Fruit fly (Drosophila melanogaster): Measurements from ENCODE around the gene Or10a.

The Or10a gene

DNA sequence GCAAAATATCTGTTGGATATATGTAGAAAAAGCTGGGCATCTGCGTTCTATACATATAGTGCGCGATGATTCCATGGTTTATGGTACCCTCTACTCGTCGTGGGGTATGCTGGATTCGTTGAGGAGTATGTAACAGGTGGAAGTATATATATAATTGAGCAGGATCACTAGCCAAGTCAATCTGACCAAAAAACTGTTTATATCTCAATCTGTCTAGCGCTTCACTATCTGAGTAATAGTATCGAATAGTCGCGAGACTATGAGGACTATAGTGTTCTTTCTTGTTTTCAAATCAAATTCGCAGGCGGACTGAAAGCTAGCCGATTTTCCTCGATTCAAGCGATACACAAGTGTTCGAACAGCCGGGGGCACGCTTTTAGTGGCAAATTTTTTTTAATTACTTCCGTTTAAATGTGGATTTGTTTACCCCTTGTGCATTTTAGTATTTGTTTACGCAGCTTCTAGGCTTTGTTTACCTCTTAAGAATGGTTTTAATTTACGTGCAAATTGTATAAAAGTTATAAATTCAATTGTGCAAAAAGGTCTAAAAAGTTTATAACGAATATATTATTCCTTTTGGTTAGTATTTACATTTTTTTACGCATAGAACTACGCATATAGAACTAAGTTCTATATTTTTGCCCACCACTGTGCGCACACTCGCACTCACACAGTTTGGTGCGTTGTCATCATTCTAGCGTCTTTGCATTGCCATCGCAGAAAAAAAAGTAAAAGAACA lies 26.4 kb downstream of the Or10a start (continued):
- peak; percentile 18 for TF ChIP-seq mirr (GFP tag; optimal IDR thresholded peaks at IDR 0.05)
- peak; percentile 34 for TF ChIP-seq Nf-YB (GFP tag; optimal IDR thresholded peaks at IDR 0.05)
- TF ChIP-seq CG30431 (GFP tag; optimal IDR thresholded peaks at IDR 0.05) = peak; percentile 79
- TF ChIP-seq CTCF (GFP tag; optimal IDR thresholded peaks at IDR 0.05) = no peak
- peak; percentile 58 for TF ChIP-seq crc (GFP tag; optimal IDR thresholded peaks at IDR 0.05)
- no peak for TF ChIP-seq pita (GFP tag; optimal IDR thresholded peaks at IDR 0.05)
- peak; percentile 80 for TF ChIP-seq dmrt99B (tag; optimal IDR thresholded peaks at IDR 0.05)
- TF ChIP-seq CG14441 (GFP tag; IDR thresholded peaks at IDR 0.05) = peak; percentile 89
- no peak for TF ChIP-seq CG12299 (tag; optimal IDR thresholded peaks at IDR 0.05)
- TF ChIP-seq gfzf (GFP tag; optimal IDR thresholded peaks at IDR 0.05) = no peak
- TF ChIP-seq HHEX (GFP tag; optimal IDR thresholded peaks at IDR 0.05) = peak; percentile 71
- TF ChIP-seq fd96Cb (tag; optimal IDR thresholded peaks at IDR 0.05) = peak; percentile 68
- peak; percentile 24 for TF ChIP-seq CG31365 (tag; optimal IDR thresholded peaks at IDR 0.05)
- TF ChIP-seq Mes4 (GFP tag; optimal IDR thresholded peaks at IDR 0.05) = no peak
- TF ChIP-seq scrt (GFP tag; optimal IDR thresholded peaks at IDR 0.05) = peak; percentile 39
- no peak for TF ChIP-seq cg (GFP tag; optimal IDR thresholded peaks at IDR 0.05)
- no peak for TF ChIP-seq hb (GFP tag; IDR thresholded peaks at IDR 0.05; ENCODE audit: partially characterized antibody)
- TF ChIP-seq toy (GFP tag; IDR thresholded peaks at IDR 0.05) = peak; percentile 72
- no peak for TF ChIP-seq lov (optimal IDR thresholded peaks at IDR 0.05)
- TF ChIP-seq lov (GFP tag; IDR thresholded peaks at IDR 0.05) = 0 out of 3 replicates have a peak, but pooled peaks have one; percentile 63
- TF ChIP-seq CG11723 (GFP tag; optimal IDR thresholded peaks at IDR 0.05) = peak; percentile 63
- TF ChIP-seq Max (GFP tag; optimal IDR thresholded peaks at IDR 0.05) = peak; percentile 66
- TF ChIP-seq kah (GFP tag; optimal IDR thresholded peaks at IDR 0.05) = peak; percentile 56
- TF ChIP-seq Side (GFP tag; optimal IDR thresholded peaks at IDR 0.05) = peak; percentile 61
- peak; percentile 87 for TF ChIP-seq mam (GFP tag; optimal IDR thresholded peaks at IDR 0.05)
- TF ChIP-seq CG9817 (tag; optimal IDR thresholded peaks at IDR 0.05) = peak; percentile 78
- peak; percentile 46; the same call in 1 of the 2 replicates for TF ChIP-seq Poxn (GFP tag; IDR thresholded peaks at IDR 0.05)
- peak; percentile 38 for TF ChIP-seq p53 (GFP tag; optimal IDR thresholded peaks at IDR 0.05)
- TF ChIP-seq CG6683 (GFP tag; optimal IDR thresholded peaks at IDR 0.05) = peak; percentile 25
- peak; percentile 70 for TF ChIP-seq CG11093 (GFP tag; IDR thresholded peaks at IDR 0.05)
- TF ChIP-seq CG5245 (GFP tag; optimal IDR thresholded peaks at IDR 0.05) = peak; percentile 67
- peak; percentile 75 for TF ChIP-seq unpg (GFP tag; optimal IDR thresholded peaks at IDR 0.05)
- TF ChIP-seq slp2 (GFP tag; optimal IDR thresholded peaks at IDR 0.05) = peak; percentile 62
- TF ChIP-seq CG8924 (tag; optimal IDR thresholded peaks at IDR 0.05) = peak; percentile 70
- peak; percentile 54 for TF ChIP-seq CG8388 (GFP tag; optimal IDR thresholded peaks at IDR 0.05)
- peak; percentile 77 for TF ChIP-seq her (GFP tag; optimal IDR thresholded peaks at IDR 0.05)
- TF ChIP-seq CG14860 (GFP tag; IDR thresholded peaks at IDR 0.05; ENCODE audit: partially characterized antibody) = no peak
- 0 out of 3 replicates have a peak, but pooled peaks have one; percentile 26 for TF ChIP-seq mld (GFP tag; IDR thresholded peaks at IDR 0.05; ENCODE audit: partially characterized antibody)
- TF ChIP-seq CG13775 (GFP tag; optimal IDR thresholded peaks at IDR 0.05) = peak; percentile 69
- TF ChIP-seq CG10366 (GFP tag; IDR thresholded peaks at IDR 0.05) = peak; percentile 84
- TF ChIP-seq CG8359 (GFP tag; optimal IDR thresholded peaks at IDR 0.05; ENCODE audit: borderline replicate concordance) = peak; percentile 20
- peak; percentile 25 for TF ChIP-seq CG4282 (GFP tag; optimal IDR thresholded peaks at IDR 0.05)
- peak; percentile 75 for TF ChIP-seq CG14050 (GFP tag; IDR thresholded peaks at IDR 0.05)
